Worm (Caenorhabditis elegans): ENCODE measurements around the gene Y67D8B.2.

- TF ChIP-seq daf-12 (tag; optimal IDR thresholded peaks at IDR 0.05) (no peak), mdl-1 (tag; optimal IDR thresholded peaks at IDR 0.05) (no peak), nhr-28 (tag; optimal IDR thresholded peaks at IDR 0.05) (no peak), nhr-11 (tag; optimal IDR thresholded peaks at IDR 0.05) (no peak), elt-1 (tag; optimal IDR thresholded peaks at IDR 0.05) (no peak), skn-1 (tag; optimal IDR thresholded peaks at IDR 0.05) (no peak), nhr-237 (tag; optimal IDR thresholded peaks at IDR 0.05) (no peak), nhr-12 (tag; optimal IDR thresholded peaks at IDR 0.05) (no peak), sea-2 (GFP tag; optimal IDR thresholded peaks at IDR 0.05) (no peak), snpc-4 (tag; optimal IDR thresholded peaks at IDR 0.05) (no peak), elt-2 (tag; optimal IDR thresholded peaks at IDR 0.05) (no peak), ceh-16 (tag; optimal IDR thresholded peaks at IDR 0.05) (no peak)
Measured at ce11 chrIV:3145587-3145986, 45.8 kb downstream of the Y67D8B.2 start, which contains the start of gene T23E1.3.
